Fruit fly (Drosophila melanogaster): Measurements from ENCODE around the gene Ncc69.

The Ncc69 gene

dm6 chr3L:12350307-12350706, 40.9 kb downstream of the Ncc69 start (continued):
- no peak for TF ChIP-seq wor (GFP tag; IDR thresholded peaks at IDR 0.05)
- TF ChIP-seq D (optimal IDR thresholded peaks at IDR 0.05), result no peak
- TF ChIP-seq D (GFP tag; optimal IDR thresholded peaks at IDR 0.05), result no peak
- no peak for TF ChIP-seq H2.0 (GFP tag; IDR thresholded peaks at IDR 0.05)
- TF ChIP-seq CG2202 (tag; optimal IDR thresholded peaks at IDR 0.05), result no peak
- no peak for TF ChIP-seq ham (GFP tag; IDR thresholded peaks at IDR 0.05)
- no peak for TF ChIP-seq sug (tag; optimal IDR thresholded peaks at IDR 0.05)
- 0 out of 3 replicates have a peak, but pooled peaks have one; percentile 6 for TF ChIP-seq dysf (GFP tag; IDR thresholded peaks at IDR 0.05)
- no peak for TF ChIP-seq en (GFP tag; optimal IDR thresholded peaks at IDR 0.05)
- peak; percentile 47 for TF ChIP-seq pho (GFP tag; optimal IDR thresholded peaks at IDR 0.05)
- no peak for TF ChIP-seq CG12391 (tag; optimal IDR thresholded peaks at IDR 0.05)
- no peak for TF ChIP-seq H15 (GFP tag; IDR thresholded peaks at IDR 0.05)
- no peak for TF ChIP-seq D19A (tag; optimal IDR thresholded peaks at IDR 0.05)
- no peak for TF ChIP-seq CG30403 (GFP tag; optimal IDR thresholded peaks at IDR 0.05)
- no peak for TF ChIP-seq az2 (GFP tag; optimal IDR thresholded peaks at IDR 0.05)
- TF ChIP-seq Awh (GFP tag; IDR thresholded peaks at IDR 0.05), result no peak
- TF ChIP-seq CG12659 (GFP tag; optimal IDR thresholded peaks at IDR 0.05), result peak; percentile 14
- peak; percentile 2 for TF ChIP-seq ERR (GFP tag; optimal IDR thresholded peaks at IDR 0.05)
- TF ChIP-seq CG1602 (GFP tag; optimal IDR thresholded peaks at IDR 0.05), result no peak
- TF ChIP-seq CG16779 (GFP tag; IDR thresholded peaks at IDR 0.05), result no peak
- no peak for TF ChIP-seq insv (GFP tag; optimal IDR thresholded peaks at IDR 0.05)
- peak; percentile 52 for TF ChIP-seq CG6813 (GFP tag; optimal IDR thresholded peaks at IDR 0.05)
- peak; percentile 32 for TF ChIP-seq wek (GFP tag; optimal IDR thresholded peaks at IDR 0.05)
- no peak for TF ChIP-seq dan (GFP tag; IDR thresholded peaks at IDR 0.05)
- TF ChIP-seq cg (GFP tag; optimal IDR thresholded peaks at IDR 0.05), result no peak
- TF ChIP-seq Lpt (GFP tag; optimal IDR thresholded peaks at IDR 0.05), result no peak
- no peak for TF ChIP-seq CG4730 (GFP tag; IDR thresholded peaks at IDR 0.05)
- TF ChIP-seq Six4 (GFP tag; optimal IDR thresholded peaks at IDR 0.05), result no peak
- peak; percentile 27 for TF ChIP-seq CG4707 (GFP tag; optimal IDR thresholded peaks at IDR 0.05)
- no peak for TF ChIP-seq grn (GFP tag; optimal IDR thresholded peaks at IDR 0.05)
- TF ChIP-seq Ptx1 (GFP tag; IDR thresholded peaks at IDR 0.05), result no peak
- no peak for TF ChIP-seq CG10147 (GFP tag; optimal IDR thresholded peaks at IDR 0.05)
- TF ChIP-seq vvl (GFP tag; IDR thresholded peaks at IDR 0.05), result no peak
- no peak for TF ChIP-seq ac (GFP tag; optimal IDR thresholded peaks at IDR 0.05)
- peak; percentile 47 for TF ChIP-seq CG15514 (GFP tag; optimal IDR thresholded peaks at IDR 0.05)
- TF ChIP-seq sc (optimal IDR thresholded peaks at IDR 0.05), result no peak
- no peak for TF ChIP-seq sc (GFP tag; optimal IDR thresholded peaks at IDR 0.05)
- no peak for TF ChIP-seq slp2 (GFP tag; optimal IDR thresholded peaks at IDR 0.05)
- no peak for TF ChIP-seq salm (tag; optimal IDR thresholded peaks at IDR 0.05)
- no peak for TF ChIP-seq CG6254 (GFP tag; optimal IDR thresholded peaks at IDR 0.05)
- no peak for TF ChIP-seq ken (GFP tag; IDR thresholded peaks at IDR 0.05)
- peak; percentile 40 for TF ChIP-seq NK7.1 (GFP tag; optimal IDR thresholded peaks at IDR 0.05)
- peak; percentile 32 for TF ChIP-seq Bdp1 (GFP tag; optimal IDR thresholded peaks at IDR 0.05)
- peak; percentile 68 for TF ChIP-seq CG18599 (GFP tag; optimal IDR thresholded peaks at IDR 0.05)
- no peak for TF ChIP-seq CG32772 (GFP tag; IDR thresholded peaks at IDR 0.05)
- no peak for TF ChIP-seq CG18262 (tag; optimal IDR thresholded peaks at IDR 0.05)
- no peak for TF ChIP-seq nerfin-2 (GFP tag; IDR thresholded peaks at IDR 0.05; ENCODE audit: partially characterized antibody)
- TF ChIP-seq Hand (GFP tag; optimal IDR thresholded peaks at IDR 0.05), result no peak
- no peak for TF ChIP-seq CG31388 (GFP tag; optimal IDR thresholded peaks at IDR 0.05)
- no peak for TF ChIP-seq CG1832 (GFP tag; optimal IDR thresholded peaks at IDR 0.05)
- no peak for TF ChIP-seq MBD-R2 (GFP tag; IDR thresholded peaks at IDR 0.05)
- no peak for TF ChIP-seq CG11696 (GFP tag; IDR thresholded peaks at IDR 0.05)
- no peak for TF ChIP-seq emc (GFP tag; optimal IDR thresholded peaks at IDR 0.05)

All from whole organism, embryonic.